Fruit fly (Drosophila melanogaster) whole organism, embryonic: ENCODE results near the gene CG32507.

Source experiments
- Adf1 ChIP-seq: fragments of 200-800 bp; sonication (Bioruptor generic); IDR thresholded peaks from 2 replicates; pipeline ENCODE4 v1.3.6; 2022; ENCODE audit warnings: missing biosample characterization, missing genetic modification characterization
- Asciz ChIP-seq: fragments of 200-800 bp; sonication (Bioruptor generic); optimal IDR thresholded peaks from 2 replicates; lab custom pipeline; 2017; ENCODE audit warnings: missing biosample characterization, mild to moderate bottlenecking, missing genetic modification characterization, missing genetic modification reagents
- Awh ChIP-seq: fragments of 200-800 bp; sonication (Bioruptor generic); IDR thresholded peaks from 2 replicates; pipeline ENCODE4, ENCODE4 v1.3.6; 2022; ENCODE audit warnings: missing biosample characterization, missing genetic modification characterization
- CG11398 ChIP-seq: fragments of 200-800 bp; sonication (Bioruptor generic); optimal IDR thresholded peaks from 2 replicates; lab custom pipeline; 2016; ENCODE audit warnings: missing biosample characterization, missing genetic modification characterization
- CG11560 ChIP-seq: fragments of 200-800 bp; sonication (Bioruptor generic); IDR thresholded peaks from 3 replicates; pipeline ENCODE4 v1.3.6; 2022; ENCODE audit warnings: missing biosample characterization, missing genetic modification characterization
- CG13424 ChIP-seq: fragments of 200-800 bp; sonication (Bioruptor generic); optimal IDR thresholded peaks from 2 replicates; lab custom pipeline; 2019; ENCODE audit warnings: missing biosample characterization, mild to moderate bottlenecking, missing genetic modification characterization, moderate library complexity
- CG13775 ChIP-seq: fragments of 200-800 bp; sonication (Bioruptor generic); optimal IDR thresholded peaks from 3 replicates; lab custom pipeline; 2017; ENCODE audit warnings: missing biosample characterization, mild to moderate bottlenecking, missing genetic modification characterization
- CG15073 ChIP-seq: fragments of 200-800 bp; sonication (Bioruptor generic); optimal IDR thresholded peaks from 2 replicates; lab custom pipeline; 2016; ENCODE audit warnings: missing biosample characterization, missing genetic modification characterization
- CG17612 ChIP-seq: fragments of 200-800 bp; sonication (Bioruptor generic); IDR thresholded peaks from 2 replicates; pipeline ENCODE4 v1.3.6; 2022; ENCODE audit warnings: missing biosample characterization, missing genetic modification characterization
- CG2129 ChIP-seq: fragments of 200-800 bp; sonication (Bioruptor generic); IDR thresholded peaks from 2 replicates; pipeline ENCODE4 v1.3.6; 2022; ENCODE audit warnings: missing biosample characterization, missing genetic modification characterization; ENCODE audit not compliant: partially characterized antibody
- CG31388 ChIP-seq: fragments of 200-800 bp; sonication (Bioruptor generic); optimal IDR thresholded peaks from 2 replicates; lab custom pipeline; 2016; ENCODE audit warnings: missing biosample characterization, missing genetic modification characterization
- CG4707 ChIP-seq: fragments of 200-800 bp; sonication (Bioruptor generic); optimal IDR thresholded peaks from 2 replicates; lab custom pipeline; 2018; ENCODE audit warnings: missing biosample characterization, mild to moderate bottlenecking, missing genetic modification characterization, moderate library complexity
- CG5953 ChIP-seq: fragments of 200-800 bp; sonication (Bioruptor generic); IDR thresholded peaks from 2 replicates; pipeline ENCODE4 v1.3.6; 2022; ENCODE audit warnings: missing biosample characterization, missing genetic modification characterization
- CG6175 ChIP-seq: fragments of 200-800 bp; sonication (Bioruptor generic); IDR thresholded peaks from 3 replicates; pipeline ENCODE4 v1.3.6; 2022; ENCODE audit warnings: missing biosample characterization, missing genetic modification characterization
- CG6813 ChIP-seq: fragments of 200-800 bp; sonication (Bioruptor generic); optimal IDR thresholded peaks from 2 replicates; lab custom pipeline; 2017; ENCODE audit warnings: missing biosample characterization, missing genetic modification characterization, mild to moderate bottlenecking, moderate library complexity, missing genetic modification reagents
- CG7556 ChIP-seq: fragments of 200-800 bp; sonication (Bioruptor generic); optimal IDR thresholded peaks from 2 replicates; lab custom pipeline; 2017; ENCODE audit warnings: missing biosample characterization, mild to moderate bottlenecking, missing genetic modification characterization
- CG8388 ChIP-seq: fragments of 200-800 bp; sonication (Bioruptor generic); optimal IDR thresholded peaks from 2 replicates; lab custom pipeline; 2019; ENCODE audit warnings: missing biosample characterization, mild to moderate bottlenecking, missing genetic modification characterization, moderate library complexity
- CG9817 ChIP-seq: fragments of 200-800 bp; sonication (Bioruptor generic); optimal IDR thresholded peaks from 2 replicates; lab custom pipeline; 2018; ENCODE audit warnings: missing biosample characterization, mild to moderate bottlenecking, missing genetic modification characterization, moderate library complexity
- Camta ChIP-seq: fragments of 200-800 bp; sonication (Bioruptor generic); optimal IDR thresholded peaks from 2 replicates; lab custom pipeline; 2016; ENCODE audit warnings: missing biosample characterization, missing genetic modification characterization
- CoRest ChIP-seq: fragments of 200-800 bp; sonication (Bioruptor generic); optimal IDR thresholded peaks from 3 replicates; lab custom pipeline; 2018; ENCODE audit warnings: missing biosample characterization, mild to moderate bottlenecking, missing genetic modification characterization, moderate library complexity
- Deaf1 ChIP-seq: fragments of 200-800 bp; optimal IDR thresholded peaks from 3 replicates; lab custom pipeline; 2019; ENCODE audit warnings: missing biosample characterization, mild to moderate bottlenecking, missing genetic modification characterization, moderate library complexity
- Elba2 ChIP-seq: fragments of 200-800 bp; sonication (Bioruptor generic); optimal IDR thresholded peaks from 3 replicates; lab custom pipeline; 2016; ENCODE audit warnings: missing biosample characterization, missing genetic modification characterization
- Ets65A ChIP-seq: fragments of 200-800 bp; sonication (Bioruptor generic); peaks from one replicate; lab custom pipeline; 2016; ENCODE audit warnings: missing biosample characterization, missing genetic modification characterization
- Gug ChIP-seq: fragments of 200-800 bp; sonication (Bioruptor generic); IDR thresholded peaks from 4 replicates; pipeline ENCODE4 v1.3.6; 2022; ENCODE audit warnings: missing biosample characterization, missing genetic modification characterization
- Hsf ChIP-seq: fragments of 200-800 bp; sonication (Bioruptor generic); optimal IDR thresholded peaks from 3 replicates; lab custom pipeline; 2016; ENCODE audit warnings: missing biosample characterization, missing genetic modification characterization
- Lhr ChIP-seq: fragments of 200-800 bp; sonication (Bioruptor generic); optimal IDR thresholded peaks from 3 replicates; lab custom pipeline; 2017; ENCODE audit warnings: mild to moderate bottlenecking, missing biosample characterization, missing genetic modification reagents, missing genetic modification characterization
- MESR4 ChIP-seq: fragments of 200-800 bp; sonication (Bioruptor generic); optimal IDR thresholded peaks from 2 replicates; lab custom pipeline; 2018; ENCODE audit warnings: missing biosample characterization, mild to moderate bottlenecking, missing genetic modification characterization, moderate library complexity
- MTF-1 ChIP-seq: fragments of 200-800 bp; sonication (Bioruptor generic); optimal IDR thresholded peaks from 2 replicates; lab custom pipeline; 2018; ENCODE audit warnings: missing biosample characterization, mild to moderate bottlenecking, missing genetic modification characterization, borderline replicate concordance
- NC2α ChIP-seq: fragments of 200-800 bp; sonication (Bioruptor generic); optimal IDR thresholded peaks from 2 replicates; lab custom pipeline; 2016; ENCODE audit warnings: missing biosample characterization, missing genetic modification characterization
- NFAT ChIP-seq: fragments of 200-800 bp; sonication (Bioruptor generic); IDR thresholded peaks from 2 replicates; pipeline ENCODE4 v1.3.6; 2022; ENCODE audit warnings: missing biosample characterization, missing genetic modification characterization
- NfI ChIP-seq: fragments of 200-800 bp; sonication (Bioruptor generic); optimal IDR thresholded peaks from 3 replicates; lab custom pipeline; 2018; ENCODE audit warnings: missing biosample characterization, mild to moderate bottlenecking, missing genetic modification characterization, moderate library complexity
- TFAM ChIP-seq: fragments of 200-800 bp; sonication (Bioruptor generic); optimal IDR thresholded peaks from 2 replicates; lab custom pipeline; 2017; ENCODE audit warnings: missing biosample characterization, missing genetic modification characterization, inconsistent platforms
- Usf ChIP-seq: fragments of 200-800 bp; sonication (Bioruptor generic); optimal IDR thresholded peaks from 2 replicates; lab custom pipeline; 2017; ENCODE audit warnings: missing genotype, missing biosample characterization, missing genetic modification characterization
- bbx ChIP-seq: fragments of 200-800 bp; sonication (Bioruptor generic); IDR thresholded peaks from 2 replicates; pipeline ENCODE4 v1.3.6; 2022; ENCODE audit warnings: missing biosample characterization, missing genetic modification characterization; ENCODE audit not compliant: partially characterized antibody
- bcd ChIP-seq: fragments of 200-800 bp; sonication (Bioruptor generic); optimal IDR thresholded peaks from 2 replicates; lab custom pipeline; 2017; ENCODE audit warnings: missing biosample characterization, mild to moderate bottlenecking, missing genetic modification characterization
- cg ChIP-seq: fragments of 200-800 bp; sonication (Bioruptor generic); optimal IDR thresholded peaks from 3 replicates; lab custom pipeline; 2019; ENCODE audit warnings: missing biosample characterization, mild to moderate bottlenecking, missing genetic modification characterization, moderate library complexity
- chif ChIP-seq, 2 experiments: fragments of 200-800 bp; sonication (Bioruptor generic); optimal IDR thresholded peaks; 3 replicates each; lab custom pipeline; 2016; ENCODE audit warnings: missing biosample characterization in 2 of 2, missing genetic modification characterization in 2 of 2
- dm ChIP-seq: fragments of 200-800 bp; sonication (Bioruptor generic); optimal IDR thresholded peaks from 3 replicates; lab custom pipeline; 2016; ENCODE audit warnings: missing biosample characterization, missing genetic modification characterization
- fd102C ChIP-seq: fragments of 200-800 bp; sonication (Bioruptor generic); optimal IDR thresholded peaks from 2 replicates; lab custom pipeline; 2018; ENCODE audit warnings: missing biosample characterization, mild to moderate bottlenecking, missing genetic modification characterization, moderate library complexity
- fd3F ChIP-seq: fragments of 200-800 bp; sonication (Bioruptor generic); optimal IDR thresholded peaks from 2 replicates; lab custom pipeline; 2018; ENCODE audit warnings: missing biosample characterization, mild to moderate bottlenecking, missing genetic modification characterization, moderate library complexity
- fd96Cb ChIP-seq: fragments of 200-800 bp; sonication (Bioruptor generic); optimal IDR thresholded peaks from 2 replicates; lab custom pipeline; 2018; ENCODE audit warnings: missing biosample characterization, mild to moderate bottlenecking, missing genetic modification characterization, moderate library complexity
- ftz-f1 ChIP-seq: fragments of 200-800 bp; sonication (Bioruptor generic); optimal IDR thresholded peaks from 2 replicates; lab custom pipeline; 2016; ENCODE audit warnings: missing biosample characterization, missing genetic modification characterization
- gfzf ChIP-seq: fragments of 200-800 bp; sonication (Bioruptor generic); optimal IDR thresholded peaks from 2 replicates; lab custom pipeline; 2016; ENCODE audit warnings: missing biosample characterization, mild to moderate bottlenecking, missing genetic modification characterization, moderate library complexity
- lab ChIP-seq: fragments of 200-800 bp; sonication (Bioruptor generic); optimal IDR thresholded peaks from 3 replicates; lab custom pipeline; 2017; ENCODE audit warnings: missing biosample characterization, missing genetic modification characterization, mild to moderate bottlenecking, moderate library complexity, missing genetic modification reagents
- peb ChIP-seq: fragments of 200-800 bp; sonication (Bioruptor generic); IDR thresholded peaks from 2 replicates; pipeline ENCODE4 v1.3.6; 2022; ENCODE audit warnings: missing biosample characterization, missing genetic modification characterization
- scrt ChIP-seq: fragments of 200-800 bp; sonication (Bioruptor generic); optimal IDR thresholded peaks from 2 replicates; lab custom pipeline; 2018; ENCODE audit warnings: missing biosample characterization, mild to moderate bottlenecking, missing genetic modification characterization, moderate library complexity
- trh ChIP-seq: fragments of 200-800 bp; sonication (Bioruptor generic); optimal IDR thresholded peaks from 2 replicates; lab custom pipeline; 2016; ENCODE audit warnings: missing biosample characterization, missing genetic modification characterization
- unpg ChIP-seq: fragments of 200-800 bp; sonication (Bioruptor generic); optimal IDR thresholded peaks from 3 replicates; lab custom pipeline; 2018; ENCODE audit warnings: missing biosample characterization, mild to moderate bottlenecking, missing genetic modification characterization, moderate library complexity
- wdn ChIP-seq: fragments of 200-800 bp; sonication (Bioruptor generic); IDR thresholded peaks from 2 replicates; pipeline ENCODE4 v1.3.6; 2022; ENCODE audit warnings: missing biosample characterization, missing genetic modification characterization
- zen2 ChIP-seq: fragments of 200-800 bp; sonication (Bioruptor generic); IDR thresholded peaks from 3 replicates; pipeline ENCODE4 v1.3.6; 2022; ENCODE audit warnings: missing biosample characterization, missing genetic modification characterization; ENCODE audit not compliant: partially characterized antibody
- zf30C ChIP-seq: fragments of 200-800 bp; sonication (Bioruptor generic); optimal IDR thresholded peaks from 3 replicates; lab custom pipeline; 2018; ENCODE audit warnings: missing biosample characterization, mild to moderate bottlenecking, missing genetic modification characterization

The CG32507 gene

dm6 chrX:20797488-20797887 lies 16.5 kb upstream of the CG32507 start (continued):
- TF ChIP-seq lab (GFP tag; lab: Kevin White, UChicago) = peak; percentile 67
- no peak for TF ChIP-seq CG11398 (GFP tag; lab: Kevin White, UChicago)
- no peak for TF ChIP-seq CG7556 (GFP tag; lab: Kevin White, UChicago)
- no peak for TF ChIP-seq gfzf
- TF ChIP-seq Hsf = no peak
- no peak for TF ChIP-seq NFAT
- TF ChIP-seq fd3F (GFP tag; lab: Kevin White, UChicago) = no peak
- TF ChIP-seq TFAM (GFP tag; lab: Kevin White, UChicago) = no peak
- no peak for TF ChIP-seq bcd (GFP tag; lab: Kevin White, UChicago)
- no peak for TF ChIP-seq trh (GFP tag; lab: Kevin White, UChicago)
- no peak for TF ChIP-seq CG6175 (GFP tag; lab: Robert Waterston, UW)
- no peak for TF ChIP-seq Deaf1 (tag; lab: Kevin White, UChicago)
- TF ChIP-seq MTF-1 (GFP tag; lab: Kevin White, UChicago) = no peak
- 0 out of 2 replicates have a peak, but pooled peaks have one; percentile 28 for TF ChIP-seq peb (GFP tag; lab: Robert Waterston, UW)
- TF ChIP-seq CG2129 = no peak
- no peak for TF ChIP-seq zf30C (GFP tag; lab: Kevin White, UChicago)
- TF ChIP-seq dm (GFP tag; lab: Kevin White, UChicago) = no peak
- TF ChIP-seq cg (GFP tag; lab: Kevin White, UChicago) = no peak
- TF ChIP-seq fd102C (GFP tag; lab: Kevin White, UChicago) = no peak
- TF ChIP-seq CG13775 (GFP tag; lab: Kevin White, UChicago) = no peak
- TF ChIP-seq CG6813 (GFP tag; lab: Kevin White, UChicago) = no peak
- no peak for TF ChIP-seq fd96Cb (tag; lab: Kevin White, UChicago)
- no peak for TF ChIP-seq Lhr (GFP tag; lab: Kevin White, UChicago)
- TF ChIP-seq Adf1 (GFP tag; lab: Robert Waterston, UW) = no peak
- TF ChIP-seq CG5953 (GFP tag; lab: Robert Waterston, UW) = no peak; the same call in 1 of the 2 replicates
- TF ChIP-seq chif (GFP tag; optimal IDR thresholded peaks at IDR 0.05; lab: Kevin White, UChicago) = no peak
- TF ChIP-seq CG31388 (GFP tag; lab: Kevin White, UChicago) = no peak
- TF ChIP-seq CG9817 (tag; lab: Kevin White, UChicago) = peak; percentile 28
- TF ChIP-seq Camta = no peak
- no peak for TF ChIP-seq zen2 (GFP tag; lab: Robert Waterston, UW)
- no peak for TF ChIP-seq wdn (GFP tag; lab: Robert Waterston, UW)
- TF ChIP-seq CoRest (tag; lab: Kevin White, UChicago) = peak; percentile 15
- peak; percentile 17 for TF ChIP-seq CG13424 (tag; lab: Kevin White, UChicago)
- TF ChIP-seq unpg (GFP tag; lab: Kevin White, UChicago) = peak; percentile 25
- no peak for TF ChIP-seq CG17612 (GFP tag; lab: Robert Waterston, UW)
- TF ChIP-seq CG11560 (tag; lab: Robert Waterston, UW) = no peak
- no peak for TF ChIP-seq CG8388 (GFP tag; lab: Kevin White, UChicago)
- TF ChIP-seq CG4707 (GFP tag; lab: Kevin White, UChicago) = no peak
- no peak for TF ChIP-seq Asciz (GFP tag; lab: Kevin White, UChicago)
- no peak for TF ChIP-seq CG15073 (GFP tag; lab: Kevin White, UChicago)
- no peak for TF ChIP-seq Awh
- TF ChIP-seq Gug (GFP tag; lab: Robert Waterston, UW) = peak; percentile 11; the same call in 1 of the 4 replicates
- TF ChIP-seq scrt (GFP tag; lab: Kevin White, UChicago) = peak; percentile 8
- TF ChIP-seq Elba2 (GFP tag; lab: Kevin White, UChicago) = no peak
- no peak for TF ChIP-seq bbx
- peak; percentile 46 for TF ChIP-seq NfI
- TF ChIP-seq Usf (GFP tag; lab: Kevin White, UChicago) = no peak
- TF ChIP-seq ftz-f1 (GFP tag; lab: Kevin White, UChicago) = no peak
- peak; percentile 58 for TF ChIP-seq Ets65A (GFP tag; lab: Kevin White, UChicago)
- TF ChIP-seq NC2α = no peak
- no peak for TF ChIP-seq MESR4 (GFP tag; lab: Kevin White, UChicago)
